Worm (Caenorhabditis elegans) whole organism, early embryonic: ENCODE measurements around the gene srh-286.

Source experiments
- ama-1 ChIP-seq: fragments of 150-350 bp; optimal IDR thresholded peaks from 2 replicates; lab custom pipeline; 2014
- ceh-13 ChIP-seq: fragments of 200-800 bp; sonication (Bioruptor generic); optimal IDR thresholded peaks from 2 replicates; lab custom pipeline; 2018; ENCODE audit warnings: mild to moderate bottlenecking, missing genetic modification characterization, missing compliant biosample characterization
- hmbx-1 ChIP-seq: sonication (generic microtip); optimal IDR thresholded peaks from 2 replicates; lab custom pipeline; 2016; ENCODE audit warnings: mild to moderate bottlenecking, missing genetic modification characterization, missing compliant biosample characterization
- hmg-4 ChIP-seq: fragments of 200-800 bp; sonication (Bioruptor generic); optimal IDR thresholded peaks from 2 replicates; lab custom pipeline; 2018; ENCODE audit warnings: mild to moderate bottlenecking, missing genetic modification characterization, missing compliant biosample characterization
- hnd-1 ChIP-seq: sonication (generic microtip); optimal IDR thresholded peaks from 2 replicates; lab custom pipeline; 2016; ENCODE audit warnings: missing genetic modification characterization, missing compliant biosample characterization
- pes-1 ChIP-seq: fragments of 200-800 bp; sonication (Bioruptor generic); IDR thresholded peaks from 2 replicates; pipeline ENCODE4 v1.3.6; 2022; ENCODE audit warnings: missing genetic modification reagents, missing genetic modification characterization, missing compliant biosample characterization
- sea-1 ChIP-seq: fragments of 200-800 bp; sonication (Bioruptor generic); conservative IDR thresholded peaks from 2 replicates; pipeline ENCODE4 v1.3.6; 2022; ENCODE audit warnings: missing genetic modification characterization, missing compliant biosample characterization
- tra-4 ChIP-seq: sonication (generic microtip); optimal IDR thresholded peaks from 2 replicates; lab custom pipeline; 2017; ENCODE audit warnings: missing genetic modification characterization, missing compliant biosample characterization

- TF ChIP-seq sea-1 (GFP tag; lab: Robert Waterston, UW) (no peak), ama-1 (no peak), ceh-13 (GFP tag; lab: Kevin White, UChicago) (no peak), tra-4 (tag; lab: Kevin White, UChicago) (no peak), hnd-1 (tag; lab: Kevin White, UChicago) (no peak), hmbx-1 (no peak), hmg-4 (GFP tag; lab: Kevin White, UChicago) (no peak), pes-1 (no peak)
Observed at ce11 chrV:17857901-17858300, 13.9 kb upstream of the srh-286 start.
